Fruit fly (Drosophila melanogaster) Kc167 (cell line): ENCODE data around the gene PIP4K.

Experiments used
- Myc ChIP-seq: fragments of >200 bp; optimal IDR thresholded peaks from 2 replicates; lab custom pipeline; 2017; ENCODE audit warnings: missing external identifiers
- insv ChIP-seq: fragments of >200 bp; optimal IDR thresholded peaks from 3 replicates; lab custom pipeline; 2018; ENCODE audit warnings: missing external identifiers
- psq ChIP-seq: fragments of >200 bp; optimal IDR thresholded peaks from 2 replicates; lab custom pipeline; 2017; ENCODE audit warnings: missing external identifiers

DNA sequence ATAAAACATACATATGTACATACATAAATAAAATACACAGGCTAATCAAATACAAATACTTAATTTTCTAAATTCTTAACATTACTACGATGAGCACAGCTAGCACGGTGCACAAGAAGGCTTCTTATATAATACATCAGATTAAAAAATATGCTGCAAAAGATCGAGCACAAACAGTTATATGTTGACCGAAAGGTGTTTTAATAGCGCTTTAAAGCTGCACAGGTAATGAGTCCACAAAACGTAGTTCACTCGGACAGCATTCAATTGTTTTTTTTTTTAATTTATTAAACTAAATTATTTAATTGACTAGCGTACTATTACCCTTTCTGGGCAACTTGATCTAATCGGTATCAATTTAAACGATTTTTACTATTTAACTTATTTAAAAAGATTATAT lies 21.5 kb downstream of the PIP4K start:
- no peak for TF ChIP-seq Myc (lab: Kevin White, UChicago)
- no peak for TF ChIP-seq insv (lab: Kevin White, UChicago)
- no peak for TF ChIP-seq psq (lab: Kevin White, UChicago)
